Fruit fly (Drosophila melanogaster) whole organism, adult: ENCODE results near the gene CG18809.

Experiments used
- CG11617 ChIP-seq: fragments of 200-800 bp; sonication (Bioruptor generic); optimal IDR thresholded peaks from 2 replicates; lab custom pipeline; 2017; ENCODE audit warnings: mild to moderate bottlenecking, missing biosample characterization, missing genetic modification reagents, missing genetic modification characterization
- CG14711 ChIP-seq: fragments of 200-800 bp; sonication (Bioruptor generic); optimal IDR thresholded peaks from 2 replicates; lab custom pipeline; 2018; ENCODE audit warnings: missing biosample characterization, mild to moderate bottlenecking, missing genetic modification characterization, moderate library complexity
- CG33017 ChIP-seq: fragments of 200-800 bp; sonication (Bioruptor generic); optimal IDR thresholded peaks from 2 replicates; lab custom pipeline; 2018; ENCODE audit warnings: missing biosample characterization, mild to moderate bottlenecking, missing genetic modification characterization, moderate library complexity
- Clk ChIP-seq: fragments of 200-800 bp; sonication (Bioruptor generic); optimal IDR thresholded peaks from 2 replicates; lab custom pipeline; 2017; ENCODE audit warnings: missing biosample characterization, missing genetic modification characterization
- Hr96 ChIP-seq: fragments of 200-800 bp; sonication (Bioruptor generic); optimal IDR thresholded peaks from 2 replicates; lab custom pipeline; 2016; ENCODE audit warnings: missing biosample characterization, missing genetic modification characterization
- bab1 ChIP-seq: fragments of 200-800 bp; sonication (Bioruptor generic); optimal IDR thresholded peaks from 3 replicates; lab custom pipeline; 2019; ENCODE audit warnings: missing biosample characterization, mild to moderate bottlenecking, missing genetic modification characterization, moderate library complexity
- cnc ChIP-seq, 2 experiments: fragments of >200 bp; optimal IDR thresholded peaks; 2 replicates each; lab custom pipeline; 2017
- pad ChIP-seq: fragments of 200-800 bp; sonication (Bioruptor generic); optimal IDR thresholded peaks from 3 replicates; lab custom pipeline; 2017; ENCODE audit warnings: missing biosample characterization, missing genetic modification characterization, mild to moderate bottlenecking, moderate library complexity, missing genetic modification reagents

dm6 chrX:19773734-19774702, 29.9 kb upstream of the CG18809 start:
- TF ChIP-seq pad (GFP tag; lab: Kevin White, UChicago): no peak
- TF ChIP-seq cnc (optimal IDR thresholded peaks at IDR 0.05; lab: Kevin White, UChicago): no peak
- TF ChIP-seq CG33017 (tag; lab: Kevin White, UChicago): no peak
- no peak for TF ChIP-seq bab1 (GFP tag; lab: Kevin White, UChicago)
- no peak for TF ChIP-seq Hr96 (GFP tag; lab: Kevin White, UChicago)
- no peak for TF ChIP-seq CG11617 (GFP tag; lab: Kevin White, UChicago)
- no peak for TF ChIP-seq Clk (GFP tag; lab: Kevin White, UChicago)
- no peak for TF ChIP-seq CG14711 (tag; lab: Kevin White, UChicago)
